Fruit fly (Drosophila melanogaster) whole organism, larva: Measurements from ENCODE around the gene CG18666.

ENCODE experiments used
- noc ChIP-seq: fragments of 200-800 bp; sonication (Bioruptor generic); optimal IDR thresholded peaks from 3 replicates; lab custom pipeline; 2019; ENCODE audit warnings: missing biosample characterization, mild to moderate bottlenecking, missing genetic modification characterization, moderate library complexity

CG18666 gene

dm6 chr2L:11027825-11028496 is 6.6 kb upstream of the CG18666 start:
- no peak for TF ChIP-seq noc

dm6 chr2L:11032285-11032970 is 2.2 kb upstream of the CG18666 start:
- no peak for TF ChIP-seq noc

dm6 chr2L:11037583-11038517 is 3.3 kb downstream of the CG18666 start:
- peak; percentile 42 for TF ChIP-seq noc

dm6 chr2L:11038918-11039317 is 4.3 kb downstream of the CG18666 start:
- no peak for TF ChIP-seq noc

- peak; percentile 10 for TF ChIP-seq noc
Observed at dm6 chr2L:11039548-11040144, 5.1 kb downstream of the CG18666 start.

- no peak for TF ChIP-seq noc
Observed at dm6 chr2L:11041074-11041473, 6.5 kb downstream of the CG18666 start.

- TF ChIP-seq noc, result no peak
Observed at dm6 chr2L:11041785-11042184, 7.2 kb downstream of the CG18666 start.

- peak; percentile 68 for TF ChIP-seq noc
Observed at dm6 chr2L:11044678-11045466, 10.3 kb downstream of the CG18666 start.

dm6 chr2L:11045467-11045914 is 10.9 kb downstream of the CG18666 start:
- no peak for TF ChIP-seq noc

dm6 chr2L:11046051-11046450 is 11.5 kb downstream of the CG18666 start:
- TF ChIP-seq noc, result no peak

- no peak for TF ChIP-seq noc
Observed at dm6 chr2L:11048307-11048706, 13.7 kb downstream of the CG18666 start.

- no peak for TF ChIP-seq noc
Observed at dm6 chr2L:11049723-11050122, 15.1 kb downstream of the CG18666 start.

- no peak for TF ChIP-seq noc
Observed at dm6 chr2L:11051644-11052492, 17.3 kb downstream of the CG18666 start.

dm6 chr2L:11052493-11052788 is 17.8 kb downstream of the CG18666 start:
- TF ChIP-seq noc, result no peak
